Fruit fly (Drosophila melanogaster): ENCODE data around the gene CG1236.

The CG1236 gene

dm6 chr3R:5778731-5779593, 42.4 kb downstream of the CG1236 start, which contains the start of gene jagn (continued):
- peak; percentile 30 for TF ChIP-seq odd (GFP tag; optimal IDR thresholded peaks at IDR 0.05)
- peak; percentile 41 for TF ChIP-seq fu2 (GFP tag; optimal IDR thresholded peaks at IDR 0.05)
- TF ChIP-seq kni (GFP tag; optimal IDR thresholded peaks at IDR 0.05), result peak; percentile 77
- TF ChIP-seq CG11456 (GFP tag; IDR thresholded peaks at IDR 0.05), result peak; percentile 88
- no peak for TF ChIP-seq CG10654 (GFP tag; optimal IDR thresholded peaks at IDR 0.05)
- no peak for TF ChIP-seq wor (GFP tag; IDR thresholded peaks at IDR 0.05)
- no peak for TF ChIP-seq btn (GFP tag; optimal IDR thresholded peaks at IDR 0.05)
- TF ChIP-seq PHDP (tag; optimal IDR thresholded peaks at IDR 0.05), result peak; percentile 60
- peak; percentile 48 for TF ChIP-seq tx (GFP tag; optimal IDR thresholded peaks at IDR 0.05)
- TF ChIP-seq NC2β (GFP tag; optimal IDR thresholded peaks at IDR 0.05), result peak; percentile 43
- TF ChIP-seq trem (tag; optimal IDR thresholded peaks at IDR 0.05), result peak; percentile 77
- TF ChIP-seq CG4404 (GFP tag; IDR thresholded peaks at IDR 0.05), result peak; percentile 28; the same call in 1 of the 2 replicates
- no peak; the same call in 1 of the 2 replicates for TF ChIP-seq crol (GFP tag; IDR thresholded peaks at IDR 0.05)
- TF ChIP-seq NfI (GFP tag; optimal IDR thresholded peaks at IDR 0.05), result peak; percentile 75
- TF ChIP-seq dati (GFP tag; IDR thresholded peaks at IDR 0.05), result no peak
- TF ChIP-seq CG12104 (GFP tag; optimal IDR thresholded peaks at IDR 0.05), result peak; percentile 59
- peak; percentile 98 for TF ChIP-seq CG34224 (GFP tag; IDR thresholded peaks at IDR 0.05; ENCODE audit: partially characterized antibody)
- TF ChIP-seq CG10959 (GFP tag; IDR thresholded peaks at IDR 0.05), result no peak
- TF ChIP-seq zen2 (GFP tag; IDR thresholded peaks at IDR 0.05; ENCODE audit: partially characterized antibody), result peak; percentile 99
- peak; percentile 59 for TF ChIP-seq shn (GFP tag; optimal IDR thresholded peaks at IDR 0.05)
- TF ChIP-seq BEAF-32 (GFP tag; optimal IDR thresholded peaks at IDR 0.05), result peak; percentile 100
- peak; percentile 99 for TF ChIP-seq CG14860 (GFP tag; IDR thresholded peaks at IDR 0.05; ENCODE audit: partially characterized antibody)
- TF ChIP-seq HmgD (GFP tag; optimal IDR thresholded peaks at IDR 0.05), result peak; percentile 56
- TF ChIP-seq Aef1 (GFP tag; IDR thresholded peaks at IDR 0.05), result peak; percentile 52
- TF ChIP-seq CG10274 (GFP tag; optimal IDR thresholded peaks at IDR 0.05), result no peak
- TF ChIP-seq CG4328 (GFP tag; optimal IDR thresholded peaks at IDR 0.05), result peak; percentile 59
- TF ChIP-seq Stat92E (GFP tag; optimal IDR thresholded peaks at IDR 0.05), result peak in 1 of 3 experiments; percentile 9
- TF ChIP-seq pum (GFP tag; optimal IDR thresholded peaks at IDR 0.05), result peak; percentile 48
- no peak for TF ChIP-seq CG14965 (GFP tag; optimal IDR thresholded peaks at IDR 0.05; ENCODE audit: borderline replicate concordance)
- TF ChIP-seq Nf-YC (tag; optimal IDR thresholded peaks at IDR 0.05), result peak; percentile 50
- peak; percentile 78 for TF ChIP-seq gro (GFP tag; optimal IDR thresholded peaks at IDR 0.05)
- no peak for TF ChIP-seq Poxn (GFP tag; IDR thresholded peaks at IDR 0.05)
- TF ChIP-seq bsh (GFP tag; optimal IDR thresholded peaks at IDR 0.05), result peak in 1 of 2 experiments; percentile 37
- peak; percentile 75 for TF ChIP-seq toy (GFP tag; IDR thresholded peaks at IDR 0.05)
- TF ChIP-seq ato (GFP tag; IDR thresholded peaks at IDR 0.05; ENCODE audit: partially characterized antibody), result peak; percentile 99
- TF ChIP-seq CG10431 (GFP tag; optimal IDR thresholded peaks at IDR 0.05), result peak; percentile 16
- peak; percentile 52 for TF ChIP-seq Camta (GFP tag; optimal IDR thresholded peaks at IDR 0.05)
- TF ChIP-seq CG1603 (tag; optimal IDR thresholded peaks at IDR 0.05), result peak; percentile 77
- TF ChIP-seq grn (GFP tag; optimal IDR thresholded peaks at IDR 0.05), result peak; percentile 1
- TF ChIP-seq CG9609 (GFP tag; optimal IDR thresholded peaks at IDR 0.05), result peak; percentile 63
- TF ChIP-seq CG7839 (tag; optimal IDR thresholded peaks at IDR 0.05), result peak; percentile 52
- peak; percentile 36 for TF ChIP-seq CG12744 (GFP tag; optimal IDR thresholded peaks at IDR 0.05)
- no peak for TF ChIP-seq CG30431 (GFP tag; optimal IDR thresholded peaks at IDR 0.05)
- TF ChIP-seq sisA (GFP tag; IDR thresholded peaks at IDR 0.05), result peak; percentile 62
- peak; percentile 99 for TF ChIP-seq chinmo (GFP tag; IDR thresholded peaks at IDR 0.05; ENCODE audit: partially characterized antibody)
- TF ChIP-seq MBD-R2 (GFP tag; IDR thresholded peaks at IDR 0.05), result peak; percentile 80
- peak; percentile 42 for TF ChIP-seq zen (tag; optimal IDR thresholded peaks at IDR 0.05)
- TF ChIP-seq CG11696 (GFP tag; IDR thresholded peaks at IDR 0.05), result no peak

All from whole organism, embryonic.